Worm (Caenorhabditis elegans): Measurements from ENCODE around the gene mig-14.

ce11 chrII:13751030-13751429, 9.5 kb downstream of the mig-14 start:
- TF ChIP-seq nhr-237 (tag; optimal IDR thresholded peaks at IDR 0.05) (no peak), lin-11 (tag; optimal IDR thresholded peaks at IDR 0.05) (no peak)
